Worm (Caenorhabditis elegans): ENCODE measurements around the gene F56D6.8.

Gene F56D6.8

ce11 chrIV:3894770-3895169, 540 bp upstream of the F56D6.8 start, which contains the start of gene dct-8:
dct-8 (plus strand) TSS chrIV:3895070.
- TF ChIP-seq pha-4 (GFP tag; IDR thresholded peaks at IDR 0.05) (no peak), pha-4 (tag; optimal IDR thresholded peaks at IDR 0.05) (no peak), D1046.2 (GFP tag; IDR thresholded peaks at IDR 0.05) (no peak), mdt-29 (GFP tag; IDR thresholded peaks at IDR 0.05) (no peak), nhr-102 (tag; optimal IDR thresholded peaks at IDR 0.05) (no peak), F37D6.2 (tag; optimal IDR thresholded peaks at IDR 0.05) (no peak), nhr-76 (tag; optimal IDR thresholded peaks at IDR 0.05) (no peak), jun-1 (tag; optimal IDR thresholded peaks at IDR 0.05) (no peak), daf-8 (GFP tag; IDR thresholded peaks at IDR 0.05) (no peak), nhr-41 (GFP tag; IDR thresholded peaks at IDR 0.05) (no peak), lsy-2 (tag; optimal IDR thresholded peaks at IDR 0.05) (no peak), duxl-1 (tag; optimal IDR thresholded peaks at IDR 0.05; ENCODE audit: poor library complexity) (no peak), lin-29 (GFP tag; IDR thresholded peaks at IDR 0.05) (no peak), sdz-12 (GFP tag; optimal IDR thresholded peaks at IDR 0.05) (no peak), lin-38 (GFP tag; IDR thresholded peaks at IDR 0.05) (no peak), daf-12 (tag; optimal IDR thresholded peaks at IDR 0.05) (no peak), nhr-11 (tag; optimal IDR thresholded peaks at IDR 0.05) (no peak), zip-11 (GFP tag; IDR thresholded peaks at IDR 0.05) (no peak), daf-19 (GFP tag; conservative IDR thresholded peaks at IDR 0.05) (no peak)

ce11 chrIV:3892027-3892426, 2.2 kb downstream of the F56D6.8 start, which contains the start of gene F56D6.9:
F56D6.9 (plus strand) TSS chrIV:3892327.
- TF ChIP-seq zfp-3 (GFP tag; conservative IDR thresholded peaks at IDR 0.05) (no peak), ceh-28 (tag; optimal IDR thresholded peaks at IDR 0.05) (no peak), madf-5 (GFP tag; IDR thresholded peaks at IDR 0.05) (no peak), ceh-32 (tag; optimal IDR thresholded peaks at IDR 0.05; ENCODE audit: poor library complexity) (no peak), tag-97 (GFP tag; IDR thresholded peaks at IDR 0.05) (no peak), zip-11 (GFP tag; IDR thresholded peaks at IDR 0.05) (no peak), daf-12 (tag; optimal IDR thresholded peaks at IDR 0.05) (no peak), lir-3 (tag; optimal IDR thresholded peaks at IDR 0.05) (no peak), aha-1 (tag) (no peak), Y75B8A.6 (GFP tag; IDR thresholded peaks at IDR 0.05) (no peak), snpc-1.2 (GFP tag; IDR thresholded peaks at IDR 0.05) (no peak), php-3 (GFP tag; IDR thresholded peaks at IDR 0.05) (no peak)

- TF ChIP-seq hif-1 (tag; optimal IDR thresholded peaks at IDR 0.05) (no peak), lin-13 (GFP tag; optimal IDR thresholded peaks at IDR 0.05) (no peak), saeg-2 (GFP tag; IDR thresholded peaks at IDR 0.05) (no peak), ceh-82 (tag; optimal IDR thresholded peaks at IDR 0.05) (no peak), lin-29 (GFP tag; IDR thresholded peaks at IDR 0.05) (no peak), zag-1 (tag; optimal IDR thresholded peaks at IDR 0.05) (no peak), lin-15B (tag; optimal IDR thresholded peaks at IDR 0.05) (no peak), tra-1 (GFP tag; IDR thresholded peaks at IDR 0.05) (no peak), nhr-28 (tag; optimal IDR thresholded peaks at IDR 0.05) (no peak)
Measured at ce11 chrIV:3888963-3889362, 5.3 kb downstream of the F56D6.8 start, which contains the start of gene oac-21. oac-21 (plus strand) TSS chrIV:3889263.

- TF ChIP-seq Y105C5A.15 (GFP tag; IDR thresholded peaks at IDR 0.05) (no peak), T20F7.1 (GFP tag; optimal IDR thresholded peaks at IDR 0.05) (no peak), dmd-9 (GFP tag; IDR thresholded peaks at IDR 0.05) (no peak), arid-1 (GFP tag; conservative IDR thresholded peaks at IDR 0.05) (no peak), gei-8 (GFP tag; optimal IDR thresholded peaks at IDR 0.05) (no peak), ztf-11 (tag; optimal IDR thresholded peaks at IDR 0.05) (no peak), lin-15B (tag; optimal IDR thresholded peaks at IDR 0.05) (no peak)
Measured at ce11 chrIV:3885369-3885768, 8.9 kb downstream of the F56D6.8 start, which contains the start of gene oac-22. oac-22 (plus strand) TSS chrIV:3885669.

All from whole organism, L4 larva.